Worm (Caenorhabditis elegans): ENCODE measurements around the gene F33H1.4.

DNA sequence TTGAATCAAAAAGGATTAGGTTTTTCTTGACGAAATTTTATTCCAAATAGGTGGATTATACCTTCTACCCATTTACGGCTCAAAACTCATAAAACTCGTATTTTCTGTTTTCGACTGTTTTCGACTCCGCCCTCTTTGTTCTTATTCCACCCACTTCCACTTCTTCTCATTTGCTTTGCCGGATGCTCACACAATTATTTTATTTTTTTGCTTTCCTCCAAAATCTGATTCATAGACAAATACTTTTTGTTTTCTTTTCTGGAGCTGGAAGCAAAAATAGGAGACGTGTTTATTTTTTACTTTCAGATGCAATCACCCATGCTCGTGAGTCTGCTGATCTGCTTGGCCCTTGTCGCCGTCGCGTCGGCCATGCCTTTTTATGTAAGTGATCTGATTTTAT is 19.3 kb upstream of the F33H1.4 start, which contains the start of gene nlp-63:
- TF ChIP-seq him-1 (tag; optimal IDR thresholded peaks at IDR 0.05) (no peak), W03F9.2 (tag; optimal IDR thresholded peaks at IDR 0.05) (no peak)
